Fruit fly (Drosophila melanogaster) whole organism, pupa: ENCODE results near the gene Vm32E.
A peak's percentile ranks its signal among the peaks of the same experiment; 100 is the strongest.

ENCODE experiments used
- CG10348 ChIP-seq: fragments of 200-800 bp; sonication (Bioruptor generic); IDR thresholded peaks from 2 replicates; pipeline ENCODE4 v1.3.6; 2022; ENCODE audit warnings: missing biosample characterization, missing genetic modification characterization
- CG12605 ChIP-seq: fragments of 200-800 bp; sonication (Bioruptor generic); IDR thresholded peaks from 2 replicates; pipeline ENCODE4 v1.3.6; 2022; ENCODE audit warnings: missing biosample characterization, missing genetic modification characterization
- CG13204 ChIP-seq: fragments of 200-800 bp; sonication (Bioruptor generic); optimal IDR thresholded peaks from 2 replicates; lab custom pipeline; 2018; ENCODE audit warnings: missing biosample characterization, mild to moderate bottlenecking, missing genetic modification characterization, moderate library complexity
- CG14655 ChIP-seq: fragments of 200-800 bp; sonication (Bioruptor generic); optimal IDR thresholded peaks from 3 replicates; lab custom pipeline; 2017; ENCODE audit warnings: mild to moderate bottlenecking, missing biosample characterization, missing genetic modification reagents, missing genetic modification characterization
- CG15710 ChIP-seq: fragments of 200-800 bp; sonication (Bioruptor generic); optimal IDR thresholded peaks from 2 replicates; lab custom pipeline; 2018; ENCODE audit warnings: missing biosample characterization, mild to moderate bottlenecking, missing genetic modification characterization, moderate library complexity
- CG17806 ChIP-seq: fragments of 200-800 bp; sonication (Bioruptor generic); optimal IDR thresholded peaks from 2 replicates; lab custom pipeline; 2018; ENCODE audit warnings: missing biosample characterization, mild to moderate bottlenecking, missing genetic modification characterization, moderate library complexity
- CG32121 ChIP-seq: fragments of 200-800 bp; sonication (Bioruptor generic); IDR thresholded peaks from 2 replicates; pipeline ENCODE4 v1.3.6; 2022; ENCODE audit warnings: missing biosample characterization, missing genetic modification characterization
- CG34367 ChIP-seq: fragments of 200-800 bp; sonication (Bioruptor generic); optimal IDR thresholded peaks from 2 replicates; lab custom pipeline; 2018; ENCODE audit warnings: missing biosample characterization, mild to moderate bottlenecking, missing genetic modification characterization
- CG4496 ChIP-seq: fragments of 200-800 bp; sonication (Bioruptor generic); IDR thresholded peaks from 3 replicates; pipeline ENCODE4 v1.3.6; 2022; ENCODE audit warnings: missing biosample characterization, missing genetic modification characterization
- CG8159 ChIP-seq: fragments of 200-800 bp; sonication (Bioruptor generic); optimal IDR thresholded peaks from 3 replicates; lab custom pipeline; 2018; ENCODE audit warnings: missing biosample characterization, mild to moderate bottlenecking, missing genetic modification characterization, moderate library complexity
- CG8301 ChIP-seq: fragments of 200-800 bp; sonication (Bioruptor generic); optimal IDR thresholded peaks from 2 replicates; lab custom pipeline; 2018; ENCODE audit warnings: missing biosample characterization, mild to moderate bottlenecking, missing genetic modification characterization
- CG9948 ChIP-seq: fragments of 200-800 bp; sonication (Bioruptor generic); optimal IDR thresholded peaks from 2 replicates; lab custom pipeline; 2018; ENCODE audit warnings: missing biosample characterization, mild to moderate bottlenecking, missing genetic modification characterization, moderate library complexity
- D1 ChIP-seq: fragments of 200-800 bp; sonication (Bioruptor generic); optimal IDR thresholded peaks from 2 replicates; lab custom pipeline; 2018; ENCODE audit warnings: missing biosample characterization, mild to moderate bottlenecking, missing genetic modification characterization, moderate library complexity
- EcR ChIP-seq: fragments of 200-800 bp; sonication (Bioruptor generic); optimal IDR thresholded peaks from 3 replicates; lab custom pipeline; 2019; ENCODE audit warnings: missing biosample characterization, missing genetic modification characterization, mild to moderate bottlenecking, moderate library complexity, missing genetic modification reagents
- Ets98B ChIP-seq: fragments of 200-800 bp; sonication (Bioruptor generic); IDR thresholded peaks from 2 replicates; pipeline ENCODE4 v1.3.6; 2022; ENCODE audit warnings: missing biosample characterization, missing genetic modification characterization
- Pif1A ChIP-seq: fragments of 200-800 bp; sonication (Bioruptor generic); optimal IDR thresholded peaks from 3 replicates; lab custom pipeline; 2016; ENCODE audit warnings: missing biosample characterization, missing genetic modification characterization
- Pif1B ChIP-seq: fragments of 200-800 bp; sonication (Bioruptor generic); optimal IDR thresholded peaks from 3 replicates; lab custom pipeline; 2016; ENCODE audit warnings: missing biosample characterization, missing genetic modification characterization
- Snoo ChIP-seq: fragments of 200-800 bp; sonication (Bioruptor generic); optimal IDR thresholded peaks from 3 replicates; lab custom pipeline; 2017; ENCODE audit warnings: missing biosample characterization, mild to moderate bottlenecking, missing genetic modification characterization, inconsistent platforms
- fd96Ca ChIP-seq: fragments of 200-800 bp; sonication (Bioruptor generic); IDR thresholded peaks from 3 replicates; pipeline ENCODE4 v1.3.6; 2022; ENCODE audit warnings: missing biosample characterization, missing genetic modification characterization
- gl ChIP-seq: fragments of 200-800 bp; sonication (Bioruptor generic); optimal IDR thresholded peaks from 2 replicates; lab custom pipeline; 2018; ENCODE audit warnings: missing biosample characterization, mild to moderate bottlenecking, missing genetic modification characterization
- rn ChIP-seq: fragments of 200-800 bp; sonication (Bioruptor generic); IDR thresholded peaks from 2 replicates; pipeline ENCODE4 v1.3.6; 2022; ENCODE audit warnings: missing biosample characterization, missing genetic modification characterization

Vm32E gene

DNA sequence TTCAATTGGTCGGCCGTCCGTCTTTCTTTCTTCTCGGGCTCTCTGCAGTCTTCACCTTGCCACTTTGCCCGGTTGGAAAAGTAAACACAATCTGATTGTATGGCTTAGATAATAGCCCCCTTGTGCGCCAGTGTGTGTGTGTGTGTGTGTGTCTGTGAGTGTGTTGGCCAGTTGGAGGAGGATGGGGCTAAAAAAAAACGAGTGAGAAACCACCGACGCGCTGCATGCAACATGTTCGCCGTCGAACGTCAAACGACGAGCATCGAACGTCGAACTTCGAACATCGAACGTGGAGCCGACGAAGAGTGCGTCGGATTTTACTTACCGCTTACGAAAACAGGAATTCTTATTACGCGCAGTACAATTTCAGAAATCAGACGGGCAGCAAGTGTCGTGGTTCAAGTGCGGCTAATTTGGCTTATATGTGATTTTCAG, 38.9 kb upstream of the Vm32E start, which contains the start of gene ab:
Gene ab (plus strand): TSS at position 355 of the 435 bp plus-strand sequence.
- TF ChIP-seq Pif1B (GFP tag; lab: Kevin White, UChicago): peak; percentile 20
- TF ChIP-seq CG13204: peak; percentile 15
- peak; percentile 49; the same call in 2 of the 3 replicates for TF ChIP-seq fd96Ca (GFP tag; lab: Robert Waterston, UW)
- 0 out of 2 replicates have a peak, but pooled peaks have one; percentile 29 for TF ChIP-seq CG12605 (GFP tag; lab: Robert Waterston, UW)
- TF ChIP-seq CG32121: no peak
- no peak for TF ChIP-seq Snoo
- TF ChIP-seq rn (GFP tag; lab: Robert Waterston, UW): no peak
- peak; percentile 23; the same call in 1 of the 2 replicates for TF ChIP-seq Ets98B (GFP tag; lab: Robert Waterston, UW)
- TF ChIP-seq gl (tag; lab: Kevin White, UChicago): no peak
- TF ChIP-seq D1: no peak
- TF ChIP-seq CG4496 (GFP tag; lab: Robert Waterston, UW): peak; percentile 48; the same call in 1 of the 3 replicates

DNA sequence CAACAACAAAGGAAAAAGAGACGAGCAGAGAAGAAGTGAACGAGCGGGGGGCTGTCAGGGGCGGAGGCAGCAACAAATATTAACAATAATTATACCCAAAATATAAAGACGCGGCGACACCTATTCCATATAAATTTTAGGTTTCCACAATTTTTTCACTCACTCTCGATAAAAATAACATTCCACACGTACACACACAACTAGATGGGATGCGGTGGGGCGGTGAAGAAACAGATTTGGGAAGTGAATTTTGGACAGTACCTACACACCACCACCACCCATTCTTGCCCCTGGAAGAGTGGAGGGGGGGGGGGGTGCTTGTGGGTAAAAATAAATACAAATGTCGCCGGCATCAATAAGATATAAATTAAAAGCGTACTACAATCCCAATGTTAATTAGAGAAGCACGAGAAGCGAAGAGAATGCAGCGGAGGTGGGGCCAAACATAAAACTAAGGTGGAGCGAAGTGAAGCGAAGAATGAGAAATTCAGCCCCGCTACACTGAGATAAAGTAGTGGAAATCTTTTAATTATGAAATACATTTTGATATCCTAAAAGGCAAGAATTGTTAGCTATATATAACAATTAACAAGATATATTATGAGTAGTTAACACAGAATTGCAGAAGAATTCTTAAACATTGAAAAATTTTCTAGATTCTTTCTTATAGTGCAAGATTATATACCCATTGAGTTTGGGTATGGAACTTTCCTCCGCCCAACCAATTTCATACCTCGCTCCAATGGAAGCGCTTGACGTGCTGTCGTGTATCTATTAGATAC, 37.3 kb upstream of the Vm32E start:
- TF ChIP-seq CG15710 (tag; lab: Kevin White, UChicago): no peak
- TF ChIP-seq CG14655 (GFP tag; lab: Kevin White, UChicago): peak; percentile 31
- peak; percentile 17 for TF ChIP-seq CG8301 (tag; lab: Kevin White, UChicago)

DNA sequence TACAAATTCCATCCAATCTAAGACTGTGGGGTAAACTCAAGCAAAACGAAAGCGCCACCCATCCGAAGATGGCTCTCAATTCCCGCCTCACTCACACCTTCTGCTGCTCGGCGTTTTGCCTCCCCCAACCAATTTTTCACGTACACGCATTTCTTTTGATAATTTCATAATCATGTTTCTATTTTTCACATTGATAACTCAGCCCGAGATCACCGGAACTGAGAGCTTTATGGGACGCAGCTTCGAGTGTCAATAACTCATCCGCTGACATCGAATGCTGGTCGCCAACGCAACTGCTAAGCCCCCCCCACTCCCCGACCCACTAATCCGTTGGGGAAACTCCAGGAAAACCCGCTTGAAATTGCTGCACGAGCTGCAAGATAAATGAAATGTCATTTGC, 36.0 kb upstream of the Vm32E start:
- TF ChIP-seq CG12605 (GFP tag; lab: Robert Waterston, UW) (no peak), gl (tag; lab: Kevin White, UChicago) (no peak), CG32121 (no peak), EcR (GFP tag; lab: Kevin White, UChicago) (no peak), CG34367 (tag; lab: Kevin White, UChicago) (no peak), D1 (no peak), CG15710 (tag; lab: Kevin White, UChicago) (no peak), CG8159 (tag; lab: Kevin White, UChicago) (no peak), CG10348 (GFP tag; lab: Robert Waterston, UW) (no peak), Pif1B (GFP tag; lab: Kevin White, UChicago) (no peak), CG17806 (tag; lab: Kevin White, UChicago) (no peak), Ets98B (GFP tag; lab: Robert Waterston, UW) (no peak), CG8301 (tag; lab: Kevin White, UChicago) (no peak), CG9948 (tag; lab: Kevin White, UChicago) (no peak), rn (GFP tag; lab: Robert Waterston, UW) (no peak)

DNA sequence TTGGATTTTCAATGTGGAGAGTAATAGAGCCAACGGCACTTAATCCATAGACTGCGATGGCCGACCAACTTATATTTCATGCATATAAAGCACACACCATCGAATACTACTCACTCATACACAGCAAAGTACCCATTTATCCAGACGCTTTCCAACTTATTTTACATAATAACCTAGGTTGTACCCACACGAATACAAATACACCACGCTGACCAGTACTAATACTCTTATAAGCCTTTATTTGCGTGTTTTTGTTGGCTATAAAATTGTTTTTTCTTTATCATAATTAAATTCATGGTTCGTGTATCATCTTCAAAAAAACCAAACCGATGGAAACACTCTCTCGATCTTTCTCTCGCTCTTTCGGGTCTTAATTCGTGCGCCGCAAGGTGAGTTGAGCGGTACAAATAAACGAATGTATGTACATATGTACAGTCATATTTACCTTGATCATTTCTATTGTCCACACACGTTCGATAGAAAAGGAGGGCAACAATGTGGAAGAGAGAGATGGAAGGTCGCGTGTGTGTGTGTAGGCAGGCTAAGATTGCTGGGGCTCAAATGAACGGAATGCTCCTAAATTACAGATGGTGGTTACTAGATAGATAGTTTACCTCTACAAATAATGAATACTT, 35.3 kb upstream of the Vm32E start:
- TF ChIP-seq CG8301 (tag; lab: Kevin White, UChicago) (no peak), Snoo (no peak), rn (GFP tag; lab: Robert Waterston, UW) (no peak), CG4496 (GFP tag; lab: Robert Waterston, UW) (no peak), CG17806 (tag; lab: Kevin White, UChicago) (no peak), CG14655 (GFP tag; lab: Kevin White, UChicago) (no peak), Pif1A (GFP tag; lab: Kevin White, UChicago) (no peak), CG34367 (tag; lab: Kevin White, UChicago) (no peak), EcR (GFP tag; lab: Kevin White, UChicago) (no peak), D1 (no peak), gl (tag; lab: Kevin White, UChicago) (no peak), Ets98B (GFP tag; lab: Robert Waterston, UW) (no peak), CG32121 (no peak), CG9948 (tag; lab: Kevin White, UChicago) (no peak), CG15710 (tag; lab: Kevin White, UChicago) (no peak)

DNA sequence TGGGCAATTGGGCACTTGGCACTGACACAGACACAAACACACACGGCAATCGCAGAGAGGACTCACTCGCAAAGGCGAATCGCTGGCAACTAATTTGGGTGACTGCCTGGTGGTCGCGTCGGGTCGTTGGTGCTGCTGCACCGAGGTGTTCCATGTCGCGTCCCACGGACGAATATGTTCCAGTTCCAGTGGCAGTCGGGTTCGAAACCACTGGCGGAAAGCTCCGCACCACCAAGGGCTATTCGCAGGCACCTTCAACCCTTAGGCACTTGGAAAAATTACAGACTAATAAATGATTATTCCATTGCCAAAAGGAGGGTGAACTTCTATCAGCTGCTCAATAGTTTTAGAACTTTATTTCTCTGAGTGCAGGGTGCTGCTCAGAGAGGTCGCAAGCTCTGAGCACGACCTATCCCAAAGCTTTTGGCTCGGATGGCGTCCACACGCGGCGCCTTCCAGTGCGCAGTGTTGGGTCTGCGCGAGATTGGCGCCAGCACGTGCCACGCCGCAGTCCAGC, 32.1 kb upstream of the Vm32E start, which contains the start of gene Ca-beta:
Gene Ca-beta (minus strand): TSS at position 51 of the 517 bp plus-strand sequence.
- TF ChIP-seq CG12605 (GFP tag; lab: Robert Waterston, UW): 0 out of 2 replicates have a peak, but pooled peaks have one; percentile 15
- TF ChIP-seq CG14655 (GFP tag; lab: Kevin White, UChicago): peak; percentile 21
- 0 out of 2 replicates have a peak, but pooled peaks have one; percentile 27 for TF ChIP-seq CG32121
- TF ChIP-seq Ets98B (GFP tag; lab: Robert Waterston, UW): peak; percentile 18; the same call in 1 of the 2 replicates
- peak; percentile 48; the same call in 1 of the 3 replicates for TF ChIP-seq fd96Ca (GFP tag; lab: Robert Waterston, UW)
- no peak for TF ChIP-seq CG4496 (GFP tag; lab: Robert Waterston, UW)
- TF ChIP-seq Pif1A (GFP tag; lab: Kevin White, UChicago): peak; percentile 32
- no peak for TF ChIP-seq EcR (GFP tag; lab: Kevin White, UChicago)
- TF ChIP-seq, all 21 proteins: peak for 6
